Worm (Caenorhabditis elegans) whole organism, early embryonic: ENCODE measurements around the gene F25B5.6.

Experiments used
- ceh-36 ChIP-seq: sonication (generic microtip); optimal IDR thresholded peaks from 2 replicates; lab custom pipeline; 2016; ENCODE audit warnings: missing genetic modification characterization, inconsistent platforms, missing compliant biosample characterization
- flt-1 ChIP-seq: fragments of 200-800 bp; sonication (Bioruptor generic); IDR thresholded peaks from 2 replicates; pipeline ENCODE4 v1.3.6; 2022; ENCODE audit warnings: missing genetic modification characterization, missing compliant biosample characterization
- sea-1 ChIP-seq: fragments of 200-800 bp; sonication (Bioruptor generic); conservative IDR thresholded peaks from 2 replicates; pipeline ENCODE4 v1.3.6; 2022; ENCODE audit warnings: missing genetic modification characterization, missing compliant biosample characterization
- tbx-37 ChIP-seq: fragments of 200-800 bp; sonication (Bioruptor generic); conservative IDR thresholded peaks from 2 replicates; pipeline ENCODE4 v1.3.6; 2022; ENCODE audit warnings: missing genetic modification reagents, missing genetic modification characterization, missing compliant biosample characterization

DNA sequence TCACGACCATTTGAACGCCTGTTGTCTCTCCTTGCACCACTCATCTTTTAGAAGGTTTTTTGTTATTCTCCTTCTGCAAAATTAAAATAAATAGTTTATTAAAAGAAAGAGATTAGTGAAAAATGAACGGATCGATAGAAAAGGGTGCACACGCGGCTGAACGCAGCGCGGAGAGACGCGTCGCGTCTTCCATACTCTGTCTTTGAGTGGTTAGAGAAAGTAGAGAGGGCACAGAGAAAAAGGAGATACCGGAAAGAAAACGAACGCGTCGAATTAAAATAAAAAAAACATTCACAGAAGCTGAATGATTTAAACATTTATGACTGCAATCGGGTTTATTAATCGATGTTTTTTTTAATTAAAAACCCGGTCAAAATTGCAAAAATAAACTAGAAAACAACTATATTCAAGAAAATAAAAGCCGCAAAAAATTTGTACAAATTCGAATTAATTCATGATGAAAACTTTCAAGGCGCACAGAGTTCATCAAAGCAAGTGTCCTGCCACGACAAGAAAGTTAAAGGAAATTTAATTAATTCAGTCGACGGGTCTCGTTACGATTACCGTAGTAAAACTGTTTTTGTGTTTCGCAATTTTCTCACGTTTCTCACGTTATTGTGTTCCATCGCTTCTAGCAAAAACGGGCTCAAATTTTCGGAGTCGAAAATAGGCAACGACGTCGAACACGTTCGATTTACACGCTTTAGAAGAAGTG, 9.8 kb upstream of the F25B5.6 start, which contains the start of the genes nono-1 and nop-1:
- TF ChIP-seq ceh-36 (tag; lab: Kevin White, UChicago) (no peak), sea-1 (no peak), tbx-37 (GFP tag; lab: Robert Waterston, UW) (no peak), flt-1 (no peak)
